Fruit fly (Drosophila melanogaster) whole organism, embryonic: ENCODE results near the gene wfs1.

Source experiments
- B-H2 ChIP-seq: fragments of 200-800 bp; sonication (Bioruptor generic); optimal IDR thresholded peaks from 2 replicates; lab custom pipeline; 2018; ENCODE audit warnings: missing biosample characterization, mild to moderate bottlenecking, missing genetic modification characterization
- C15 ChIP-seq: fragments of 200-800 bp; sonication (Bioruptor generic); IDR thresholded peaks from 3 replicates; pipeline ENCODE4 v1.3.6; 2022; ENCODE audit warnings: missing biosample characterization, missing genetic modification characterization
- CG1024 ChIP-seq: fragments of 200-800 bp; sonication (Bioruptor generic); IDR thresholded peaks from 2 replicates; pipeline ENCODE4 v1.3.6; 2022; ENCODE audit warnings: missing biosample characterization, missing genetic modification characterization
- CG10321 ChIP-seq: fragments of 200-800 bp; sonication (Bioruptor generic); IDR thresholded peaks from 2 replicates; pipeline ENCODE4 v1.3.6; 2022; ENCODE audit warnings: missing biosample characterization, missing genetic modification characterization
- CG10366 ChIP-seq: fragments of 200-800 bp; sonication (Bioruptor generic); IDR thresholded peaks from 2 replicates; pipeline ENCODE4 v1.3.6; 2022; ENCODE audit warnings: missing biosample characterization, missing genetic modification characterization
- CG11247 ChIP-seq: fragments of 200-800 bp; sonication (Bioruptor generic); IDR thresholded peaks from 2 replicates; pipeline ENCODE4 v1.3.6; 2022; ENCODE audit warnings: missing biosample characterization, missing genetic modification characterization
- CG11695 ChIP-seq: fragments of 200-800 bp; sonication (Bioruptor generic); IDR thresholded peaks from 3 replicates; pipeline ENCODE4 v1.3.6; 2022; ENCODE audit warnings: missing biosample characterization, missing genetic modification characterization
- CG12071 ChIP-seq: fragments of 200-800 bp; sonication (Bioruptor generic); optimal IDR thresholded peaks from 3 replicates; lab custom pipeline; 2018; ENCODE audit warnings: missing biosample characterization, mild to moderate bottlenecking, missing genetic modification characterization
- CG12155 ChIP-seq: fragments of 200-800 bp; sonication (Bioruptor generic); optimal IDR thresholded peaks from 3 replicates; lab custom pipeline; 2016; ENCODE audit warnings: missing biosample characterization, missing genetic modification characterization
- CG12219 ChIP-seq: fragments of 200-800 bp; sonication (Bioruptor generic); optimal IDR thresholded peaks from 3 replicates; lab custom pipeline; 2018; ENCODE audit warnings: missing biosample characterization, mild to moderate bottlenecking, missing genetic modification characterization
- CG13424 ChIP-seq: fragments of 200-800 bp; sonication (Bioruptor generic); optimal IDR thresholded peaks from 2 replicates; lab custom pipeline; 2019; ENCODE audit warnings: missing biosample characterization, mild to moderate bottlenecking, missing genetic modification characterization, moderate library complexity
- CG14965 ChIP-seq: fragments of 200-800 bp; sonication (Bioruptor generic); optimal IDR thresholded peaks from 2 replicates; lab custom pipeline; 2016; ENCODE audit warnings: missing biosample characterization, missing genetic modification characterization, borderline replicate concordance
- CG1647 ChIP-seq: fragments of 200-800 bp; sonication (Bioruptor generic); optimal IDR thresholded peaks from 3 replicates; lab custom pipeline; 2016; ENCODE audit warnings: missing biosample characterization, missing genetic modification characterization
- CG18764 ChIP-seq: fragments of 200-800 bp; sonication (Bioruptor generic); optimal IDR thresholded peaks from 3 replicates; lab custom pipeline; 2016; ENCODE audit warnings: missing biosample characterization, missing genetic modification characterization
- CG2712 ChIP-seq: fragments of 200-800 bp; optimal IDR thresholded peaks from 3 replicates; lab custom pipeline; 2019; ENCODE audit warnings: missing biosample characterization, mild to moderate bottlenecking, missing genetic modification characterization, moderate library complexity
- CG30020 ChIP-seq: fragments of 200-800 bp; optimal IDR thresholded peaks from 2 replicates; lab custom pipeline; 2019; ENCODE audit warnings: missing biosample characterization, mild to moderate bottlenecking, missing genetic modification characterization, moderate library complexity
- CG31365 ChIP-seq: fragments of 200-800 bp; sonication (Bioruptor generic); optimal IDR thresholded peaks from 2 replicates; lab custom pipeline; 2018; ENCODE audit warnings: missing biosample characterization, mild to moderate bottlenecking, missing genetic modification characterization
- CG31388 ChIP-seq: fragments of 200-800 bp; sonication (Bioruptor generic); optimal IDR thresholded peaks from 2 replicates; lab custom pipeline; 2016; ENCODE audit warnings: missing biosample characterization, missing genetic modification characterization
- CG32772 ChIP-seq: fragments of 200-800 bp; sonication (Bioruptor generic); IDR thresholded peaks from 2 replicates; pipeline ENCODE4 v1.3.6; 2022; ENCODE audit warnings: missing biosample characterization, missing genetic modification characterization
- CG43689 ChIP-seq: fragments of 200-800 bp; sonication (Bioruptor generic); IDR thresholded peaks from 2 replicates; pipeline ENCODE4 v1.3.6; 2022; ENCODE audit warnings: missing biosample characterization, missing genetic modification characterization
- CG4730 ChIP-seq: fragments of 200-800 bp; sonication (Bioruptor generic); IDR thresholded peaks from 2 replicates; pipeline ENCODE4 v1.3.6; 2022; ENCODE audit warnings: missing biosample characterization, missing genetic modification characterization
- CG8089 ChIP-seq: fragments of 200-800 bp; sonication (Bioruptor generic); optimal IDR thresholded peaks from 3 replicates; lab custom pipeline; 2016; ENCODE audit warnings: missing biosample characterization, missing genetic modification characterization
- Dek ChIP-seq: fragments of 200-800 bp; sonication (Bioruptor generic); optimal IDR thresholded peaks from 3 replicates; lab custom pipeline; 2019; ENCODE audit warnings: missing biosample characterization, mild to moderate bottlenecking, missing genetic modification characterization, moderate library complexity
- Dfd ChIP-seq, 2 experiments: fragments of >200 bp; optimal IDR thresholded peaks; 2 replicates each; lab custom pipeline; 2017; ENCODE audit warnings: missing biosample characterization in 2 of 2, missing genetic modification characterization in 2 of 2
- Doc3 ChIP-seq: fragments of 200-800 bp; sonication (Bioruptor generic); IDR thresholded peaks from 3 replicates; pipeline ENCODE4 v1.3.6; 2022; ENCODE audit warnings: missing biosample characterization, missing genetic modification characterization; ENCODE audit not compliant: partially characterized antibody
- NC2α ChIP-seq: fragments of 200-800 bp; sonication (Bioruptor generic); optimal IDR thresholded peaks from 2 replicates; lab custom pipeline; 2016; ENCODE audit warnings: missing biosample characterization, missing genetic modification characterization
- NK7.1 ChIP-seq: fragments of 200-800 bp; sonication (Bioruptor generic); optimal IDR thresholded peaks from 3 replicates; lab custom pipeline; 2016; ENCODE audit warnings: missing biosample characterization, missing genetic modification characterization
- Oli ChIP-seq: fragments of 200-800 bp; sonication (Bioruptor generic); optimal IDR thresholded peaks from 2 replicates; lab custom pipeline; 2018; ENCODE audit warnings: missing biosample characterization, mild to moderate bottlenecking, missing genetic modification characterization, moderate library complexity
- Optix ChIP-seq: fragments of 200-800 bp; sonication (Bioruptor generic); IDR thresholded peaks from 3 replicates; pipeline ENCODE4 v1.3.6; 2022; ENCODE audit warnings: missing biosample characterization, missing genetic modification characterization
- Scr ChIP-seq: fragments of 200-800 bp; sonication (Bioruptor generic); IDR thresholded peaks from 2 replicates; pipeline ENCODE4 v1.3.6; 2022; ENCODE audit warnings: missing biosample characterization, missing genetic modification characterization; ENCODE audit not compliant: partially characterized antibody
- Ssrp ChIP-seq: fragments of 200-800 bp; sonication (Bioruptor generic); optimal IDR thresholded peaks from 2 replicates; lab custom pipeline; 2018; ENCODE audit warnings: missing biosample characterization, mild to moderate bottlenecking, missing genetic modification characterization, moderate library complexity
- Trl ChIP-seq, 3 experiments: fragments of >200 bp in 2 of 3; fragments of 200-800 bp in 1 of 3; sonication (Bioruptor generic) in 1 of 3; optimal IDR thresholded peaks; 2 replicates in 1 of 3; 3 replicates in 2 of 3; lab custom pipeline; 2016 to 2017; ENCODE audit warnings: missing biosample characterization in 1 of 3, missing genetic modification characterization in 1 of 3
- aop ChIP-seq: fragments of 200-800 bp; sonication (Bioruptor generic); IDR thresholded peaks from 2 replicates; pipeline ENCODE4 v1.3.6; 2022; ENCODE audit warnings: missing biosample characterization, missing genetic modification characterization
- bab2 ChIP-seq: fragments of 200-800 bp; sonication (Bioruptor generic); optimal IDR thresholded peaks from 2 replicates; lab custom pipeline; 2016; ENCODE audit warnings: missing biosample characterization, missing genetic modification characterization
- emc ChIP-seq: fragments of 200-800 bp; sonication (Bioruptor generic); optimal IDR thresholded peaks from 2 replicates; lab custom pipeline; 2016; ENCODE audit warnings: missing biosample characterization, missing genetic modification characterization
- gem ChIP-seq: fragments of 200-800 bp; sonication (Bioruptor generic); optimal IDR thresholded peaks from 2 replicates; lab custom pipeline; 2019; ENCODE audit warnings: missing biosample characterization, mild to moderate bottlenecking, missing genetic modification characterization, moderate library complexity
- nau ChIP-seq: fragments of 200-800 bp; sonication (Bioruptor generic); optimal IDR thresholded peaks from 3 replicates; lab custom pipeline; 2017; ENCODE audit warnings: missing biosample characterization, mild to moderate bottlenecking, missing genetic modification characterization, missing genetic modification reagents
- nerfin-1 ChIP-seq: fragments of 200-800 bp; sonication (Bioruptor generic); optimal IDR thresholded peaks from 3 replicates; lab custom pipeline; 2019; ENCODE audit warnings: missing biosample characterization, mild to moderate bottlenecking, missing genetic modification characterization, moderate library complexity
- nom ChIP-seq: fragments of 200-800 bp; sonication (Bioruptor generic); optimal IDR thresholded peaks from 2 replicates; lab custom pipeline; 2017; ENCODE audit warnings: missing biosample characterization, missing genetic modification characterization, mild to moderate bottlenecking, moderate library complexity, missing genetic modification reagents
- odd ChIP-seq: fragments of 200-800 bp; sonication (Bioruptor generic); optimal IDR thresholded peaks from 2 replicates; lab custom pipeline; 2017; ENCODE audit warnings: missing biosample characterization, mild to moderate bottlenecking, missing genetic modification characterization
- pan ChIP-seq, 4 experiments: fragments of >200 bp in 3 of 4; fragments of 200-800 bp in 1 of 4; sonication (Bioruptor generic) in 1 of 4; optimal IDR thresholded peaks in 3 of 4; IDR thresholded peaks in 1 of 4; 2 replicates each; pipeline versions ENCODE4 v1.3.6 to Lab custom; 2017 to 2022; ENCODE audit warnings: missing biosample characterization in 2 of 4, missing genetic modification characterization in 2 of 4, mixed read lengths in 1 of 4
- sens-2 ChIP-seq: fragments of 200-800 bp; sonication (Bioruptor generic); IDR thresholded peaks from 2 replicates; pipeline ENCODE4 v1.3.6; 2022; ENCODE audit warnings: missing biosample characterization, missing genetic modification characterization
- sim ChIP-seq: fragments of 200-800 bp; sonication (Bioruptor generic); IDR thresholded peaks from 2 replicates; pipeline ENCODE4 v1.3.6; 2022; ENCODE audit warnings: missing biosample characterization, missing genetic modification characterization
- sr ChIP-seq: fragments of 200-800 bp; sonication (Bioruptor generic); IDR thresholded peaks from 3 replicates; pipeline ENCODE4 v1.3.6; 2022; ENCODE audit warnings: missing biosample characterization, missing genetic modification characterization
- unc-4 ChIP-seq: fragments of 200-800 bp; sonication (Bioruptor generic); IDR thresholded peaks from 2 replicates; pipeline ENCODE4 v1.3.6; 2022; ENCODE audit warnings: missing biosample characterization, missing genetic modification characterization; ENCODE audit not compliant: partially characterized antibody
- wek ChIP-seq: fragments of 200-800 bp; sonication (Bioruptor generic); optimal IDR thresholded peaks from 3 replicates; lab custom pipeline; 2018; ENCODE audit warnings: missing biosample characterization, mild to moderate bottlenecking, missing genetic modification characterization, moderate library complexity
- zen2 ChIP-seq: fragments of 200-800 bp; sonication (Bioruptor generic); IDR thresholded peaks from 3 replicates; pipeline ENCODE4 v1.3.6; 2022; ENCODE audit warnings: missing biosample characterization, missing genetic modification characterization; ENCODE audit not compliant: partially characterized antibody
- zf30C ChIP-seq: fragments of 200-800 bp; sonication (Bioruptor generic); optimal IDR thresholded peaks from 3 replicates; lab custom pipeline; 2018; ENCODE audit warnings: missing biosample characterization, mild to moderate bottlenecking, missing genetic modification characterization
- zfh1 ChIP-seq: fragments of 200-800 bp; sonication (Bioruptor generic); IDR thresholded peaks from 3 replicates; pipeline ENCODE4 v1.3.6; 2022; ENCODE audit warnings: missing biosample characterization, missing genetic modification characterization

wfs1 gene

DNA sequence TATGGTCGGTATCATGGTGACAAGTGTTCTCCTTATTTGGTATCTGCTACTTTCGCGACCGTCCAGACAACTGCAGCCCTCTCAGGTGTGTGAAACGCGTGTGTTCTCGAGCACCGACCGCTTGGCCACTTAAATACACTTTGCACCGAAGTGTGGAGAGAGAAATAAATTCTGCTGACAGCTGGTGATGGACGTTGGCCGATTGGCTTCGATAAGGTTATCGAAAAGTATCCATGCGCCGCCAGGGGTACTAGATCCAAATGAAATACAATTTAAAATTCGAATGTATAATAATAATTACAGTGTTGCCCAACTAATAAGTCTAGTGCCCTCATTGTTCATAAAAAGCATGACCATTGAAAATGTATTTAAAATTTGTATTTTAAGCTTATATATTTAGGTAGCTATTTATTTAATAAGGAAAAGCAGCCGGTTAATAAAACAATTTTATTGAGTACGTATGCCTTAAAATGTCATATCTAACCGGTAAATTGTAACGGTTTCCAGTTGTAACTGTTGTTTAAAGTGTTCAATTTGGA, 3.8 kb downstream of the wfs1 start, which contains the start of the genes Gclm and CG17625 (continued):
- TF ChIP-seq CG2712 (peak; percentile 68), Dek (tag; lab: Kevin White, UChicago) (peak; percentile 32), CG18764 (GFP tag; lab: Kevin White, UChicago) (peak; percentile 35), CG13424 (tag; lab: Kevin White, UChicago) (peak; percentile 58), CG12219 (peak; percentile 18), gem (tag; lab: Kevin White, UChicago) (no peak), aop (GFP tag; lab: Robert Waterston, UW) (no peak), NK7.1 (GFP tag; lab: Kevin White, UChicago) (no peak), CG31388 (no peak), CG30020 (tag; lab: Kevin White, UChicago) (peak; percentile 51), CG4730 (no peak), CG43689 (GFP tag; lab: Robert Waterston, UW) (no peak), zfh1 (GFP tag; lab: Robert Waterston, UW) (peak; percentile 38; the same call in 1 of the 3 replicates), sim (GFP tag; lab: Robert Waterston, UW) (no peak), Optix (GFP tag; lab: Robert Waterston, UW) (no peak), odd (GFP tag; lab: Kevin White, UChicago) (no peak), wek (GFP tag; lab: Kevin White, UChicago) (peak; percentile 56), unc-4 (GFP tag; lab: Robert Waterston, UW) (peak; percentile 75), CG14965 (GFP tag; lab: Kevin White, UChicago) (no peak), C15 (no peak), Ssrp (peak; percentile 39), Doc3 (GFP tag; lab: Robert Waterston, UW) (peak; percentile 41; the same call in 1 of the 3 replicates), CG1647 (GFP tag; lab: Kevin White, UChicago) (peak; percentile 22), CG1024 (peak; percentile 35; the same call in 1 of the 2 replicates), zf30C (GFP tag; lab: Kevin White, UChicago) (no peak), emc (GFP tag; lab: Kevin White, UChicago) (no peak), Trl (optimal IDR thresholded peaks at IDR 0.05; lab: Kevin White, UChicago) (no peak), Trl (GFP tag; optimal IDR thresholded peaks at IDR 0.05; lab: Kevin White, UChicago) (no peak), zen2 (GFP tag; lab: Robert Waterston, UW) (peak; percentile 65), sens-2 (GFP tag; lab: Robert Waterston, UW) (no peak), nerfin-1 (tag; lab: Kevin White, UChicago) (peak; percentile 37), CG11695 (GFP tag; lab: Robert Waterston, UW) (no peak), pan (optimal IDR thresholded peaks at IDR 0.05; lab: Kevin White, UChicago) (no peak), pan (GFP tag; optimal IDR thresholded peaks at IDR 0.05 in 1 of 2, IDR thresholded peaks at IDR 0.05 in 1 of 2) (no peak), CG32772 (GFP tag; lab: Robert Waterston, UW) (no peak), B-H2 (peak; percentile 50), nau (GFP tag; lab: Kevin White, UChicago) (no peak), CG10321 (GFP tag; lab: Robert Waterston, UW) (0 out of 2 replicates have a peak, but pooled peaks have one; percentile 44), CG12155 (GFP tag; lab: Kevin White, UChicago) (peak; percentile 29), sr (GFP tag; lab: Robert Waterston, UW) (no peak), CG11247 (GFP tag; lab: Robert Waterston, UW) (no peak), bab2 (GFP tag; lab: Kevin White, UChicago) (peak; percentile 52), Dfd (GFP tag; optimal IDR thresholded peaks at IDR 0.05; lab: Kevin White, UChicago) (no peak), CG12071 (GFP tag; lab: Kevin White, UChicago) (peak; percentile 32), CG31365 (peak; percentile 39), nom (GFP tag; lab: Kevin White, UChicago) (no peak), CG8089 (GFP tag; lab: Kevin White, UChicago) (no peak), Scr (GFP tag; lab: Robert Waterston, UW) (peak; percentile 76), CG10366 (GFP tag; lab: Robert Waterston, UW) (peak; percentile 60), NC2α (no peak), Oli (tag; lab: Kevin White, UChicago) (no peak)
